Worm (Caenorhabditis elegans) whole organism, late embryonic: Measurements from ENCODE around the gene rnp-4.
"Not testable (repeated sequence)": the region's sequence is repeated elsewhere in the genome, so short reads cannot be mapped to it uniquely, and the experiment has no call there.

Experiments used
- C08G9.2 ChIP-seq: sonication (generic microtip); optimal IDR thresholded peaks from 2 replicates; lab custom pipeline; 2016; ENCODE audit warnings: mild to moderate bottlenecking, missing genetic modification characterization, moderate library complexity, missing compliant biosample characterization
- K02D7.2 ChIP-seq: sonication (generic microtip); optimal IDR thresholded peaks from 2 replicates; lab custom pipeline; 2017; ENCODE audit warnings: mild to moderate bottlenecking, missing genetic modification characterization, missing compliant biosample characterization
- K09A11.1 ChIP-seq: sonication (generic microtip); optimal IDR thresholded peaks from 2 replicates; lab custom pipeline; 2017; ENCODE audit warnings: antibody characterized with exemption, mild to moderate bottlenecking, missing genetic modification characterization, missing compliant biosample characterization; ENCODE audit not compliant: insufficient read depth
- T23F11.4 ChIP-seq: fragments of 200-800 bp; sonication (Bioruptor generic); optimal IDR thresholded peaks from 2 replicates; lab custom pipeline; 2018; ENCODE audit warnings: mild to moderate bottlenecking, missing genetic modification characterization, missing compliant biosample characterization
- Y22D7AL.16 ChIP-seq: sonication (generic microtip); optimal IDR thresholded peaks from 2 replicates; lab custom pipeline; 2016; ENCODE audit warnings: missing genetic modification characterization, missing compliant biosample characterization
- ceh-14 ChIP-seq: sonication (generic microtip); optimal IDR thresholded peaks from 2 replicates; lab custom pipeline; 2016; ENCODE audit warnings: missing genotype, missing genetic modification characterization, missing compliant biosample characterization
- ceh-18 ChIP-seq: sonication (generic microtip); optimal IDR thresholded peaks from 2 replicates; lab custom pipeline; 2016; ENCODE audit warnings: missing genetic modification characterization, missing compliant biosample characterization
- ceh-19 ChIP-seq: fragments of 200-800 bp; sonication (Bioruptor generic); optimal IDR thresholded peaks from 2 replicates; lab custom pipeline; 2018; ENCODE audit warnings: mild to moderate bottlenecking, missing genetic modification characterization, missing compliant biosample characterization
- ceh-2 ChIP-seq: sonication (generic microtip); optimal IDR thresholded peaks from 2 replicates; lab custom pipeline; 2016; ENCODE audit warnings: missing genotype, missing genetic modification characterization, missing compliant biosample characterization
- ceh-34 ChIP-seq: sonication (generic microtip); optimal IDR thresholded peaks from 2 replicates; lab custom pipeline; 2016; ENCODE audit warnings: mild to moderate bottlenecking, missing genetic modification characterization, missing compliant biosample characterization
- ceh-45 ChIP-seq: fragments of 200-800 bp; sonication (Bioruptor generic); IDR thresholded peaks from 2 replicates; pipeline ENCODE4 v1.3.6; 2022; ENCODE audit warnings: missing genetic modification reagents, missing genetic modification characterization, missing compliant biosample characterization
- ceh-48 ChIP-seq: sonication (generic microtip); optimal IDR thresholded peaks from 2 replicates; lab custom pipeline; 2016; ENCODE audit warnings: missing genetic modification characterization, inconsistent platforms, missing compliant biosample characterization
- ceh-6 ChIP-seq: fragments of 200-800 bp; sonication (Bioruptor generic); optimal IDR thresholded peaks from 2 replicates; lab custom pipeline; 2018; ENCODE audit warnings: mild to moderate bottlenecking, missing genetic modification characterization, missing compliant biosample characterization
- che-1 ChIP-seq: sonication (generic microtip); optimal IDR thresholded peaks from 2 replicates; lab custom pipeline; 2016; ENCODE audit warnings: mild to moderate bottlenecking, missing genetic modification characterization, missing compliant biosample characterization
- dmd-4 ChIP-seq: sonication (generic microtip); optimal IDR thresholded peaks from 2 replicates; lab custom pipeline; 2016; ENCODE audit warnings: borderline replicate concordance, missing genetic modification characterization, missing compliant biosample characterization
- elt-2 ChIP-seq: sonication (generic microtip); optimal IDR thresholded peaks from 2 replicates; lab custom pipeline; 2016; ENCODE audit warnings: missing genetic modification reagents, missing genetic modification characterization, missing compliant biosample characterization
- elt-4 ChIP-seq: sonication (generic microtip); optimal IDR thresholded peaks from 2 replicates; lab custom pipeline; 2016; ENCODE audit warnings: missing genetic modification characterization, missing compliant biosample characterization
- ets-4 ChIP-seq: sonication (generic microtip); optimal IDR thresholded peaks from 2 replicates; lab custom pipeline; 2016; ENCODE audit warnings: missing genetic modification characterization, missing compliant biosample characterization
- eyg-1 ChIP-seq: sonication (generic microtip); optimal IDR thresholded peaks from 2 replicates; lab custom pipeline; 2016; ENCODE audit warnings: missing genotype, missing genetic modification characterization, missing compliant biosample characterization
- fkh-10 ChIP-seq: fragments of 150-350 bp; optimal IDR thresholded peaks from 2 replicates; lab custom pipeline; 2014; ENCODE audit warnings: missing biosample characterization, missing genetic modification reagents, missing genetic modification characterization
- gmeb-2 ChIP-seq: sonication (generic microtip); optimal IDR thresholded peaks from 2 replicates; lab custom pipeline; 2016; ENCODE audit warnings: missing genetic modification characterization, inconsistent platforms, missing compliant biosample characterization
- hlh-15 ChIP-seq: sonication (generic microtip); optimal IDR thresholded peaks from 2 replicates; lab custom pipeline; 2016; ENCODE audit warnings: missing genetic modification characterization, missing compliant biosample characterization
- hlh-6 ChIP-seq: sonication (generic microtip); optimal IDR thresholded peaks from 2 replicates; lab custom pipeline; 2016; ENCODE audit warnings: missing genotype, missing genetic modification characterization, missing compliant biosample characterization
- hlh-8 ChIP-seq: sonication (generic microtip); optimal IDR thresholded peaks from 2 replicates; lab custom pipeline; 2016; ENCODE audit warnings: missing genotype, missing genetic modification characterization, missing compliant biosample characterization
- lin-11 ChIP-seq: fragments of 200-800 bp; sonication (Bioruptor generic); optimal IDR thresholded peaks from 2 replicates; lab custom pipeline; 2018; ENCODE audit warnings: mild to moderate bottlenecking, missing genetic modification characterization, missing compliant biosample characterization
- nfya-1 ChIP-seq: sonication (generic microtip); optimal IDR thresholded peaks from 2 replicates; lab custom pipeline; 2017; ENCODE audit warnings: missing genetic modification characterization, mild to moderate bottlenecking, missing compliant biosample characterization, antibody characterized with exemption, moderate library complexity
- nhr-11 ChIP-seq: fragments of 150-350 bp; optimal IDR thresholded peaks from 2 replicates; lab custom pipeline; 2014; ENCODE audit warnings: missing biosample characterization, missing genetic modification characterization
- pag-3 ChIP-seq: sonication (generic microtip); optimal IDR thresholded peaks from 2 replicates; lab custom pipeline; 2016; ENCODE audit warnings: missing compliant biosample characterization, missing genetic modification characterization, borderline replicate concordance
- pax-1 ChIP-seq: fragments of 150-350 bp; optimal IDR thresholded peaks from 2 replicates; lab custom pipeline; 2014; ENCODE audit warnings: missing biosample characterization, missing genetic modification characterization
- pha-4 ChIP-seq: fragments of 150-350 bp; optimal IDR thresholded peaks from 2 replicates; lab custom pipeline; 2018; ENCODE audit warnings: missing biosample characterization, missing genetic modification reagents, missing genetic modification characterization
- ref-2 ChIP-seq: sonication (generic microtip); optimal IDR thresholded peaks from 2 replicates; lab custom pipeline; 2016; ENCODE audit warnings: missing genetic modification characterization, missing compliant biosample characterization
- rnt-1 ChIP-seq: sonication (generic microtip); optimal IDR thresholded peaks from 2 replicates; lab custom pipeline; 2016; ENCODE audit warnings: missing genetic modification characterization, missing compliant biosample characterization
- sdc-2 ChIP-seq: sonication (generic microtip); optimal IDR thresholded peaks from 2 replicates; lab custom pipeline; 2016; ENCODE audit warnings: missing genotype, missing genetic modification characterization, missing compliant biosample characterization
- sox-4 ChIP-seq: sonication (generic microtip); optimal IDR thresholded peaks from 2 replicates; lab custom pipeline; 2017; ENCODE audit warnings: mild to moderate bottlenecking, missing genetic modification characterization, inconsistent platforms, missing compliant biosample characterization
- syd-9 ChIP-seq: sonication (generic microtip); optimal IDR thresholded peaks from 2 replicates; lab custom pipeline; 2016; ENCODE audit warnings: mild to moderate bottlenecking, missing genetic modification characterization, moderate library complexity, missing compliant biosample characterization
- tbx-2 ChIP-seq: sonication (generic microtip); optimal IDR thresholded peaks from 2 replicates; lab custom pipeline; 2016; ENCODE audit warnings: missing genetic modification characterization, missing compliant biosample characterization
- tbx-7 ChIP-seq: sonication (generic microtip); optimal IDR thresholded peaks from 2 replicates; lab custom pipeline; 2016; ENCODE audit warnings: missing genotype, missing genetic modification characterization, missing compliant biosample characterization
- ttx-3 ChIP-seq: sonication (generic microtip); optimal IDR thresholded peaks from 2 replicates; lab custom pipeline; 2016; ENCODE audit warnings: missing genetic modification reagents, missing genetic modification characterization, missing compliant biosample characterization
- unc-3 ChIP-seq, 2 experiments: fragments of 200-800 bp in 1 of 2; sonication (Bioruptor generic) in 1 of 2; sonication (generic microtip) in 1 of 2; conservative IDR thresholded peaks in 1 of 2; optimal IDR thresholded peaks in 1 of 2; 2 replicates each; pipeline versions ENCODE4 v1.3.6 to Lab custom; 2016 to 2022; ENCODE audit warnings: missing compliant biosample characterization in 2 of 2, missing genetic modification characterization in 2 of 2, missing genetic modification reagents in 1 of 2
- unc-42 ChIP-seq: sonication (generic microtip); optimal IDR thresholded peaks from 2 replicates; lab custom pipeline; 2016; ENCODE audit warnings: missing genotype, missing genetic modification characterization, missing compliant biosample characterization
- unc-86 ChIP-seq: sonication (generic microtip); optimal IDR thresholded peaks from 2 replicates; lab custom pipeline; 2016; ENCODE audit warnings: missing genetic modification characterization, missing compliant biosample characterization
- zip-5 ChIP-seq: sonication (generic microtip); optimal IDR thresholded peaks from 2 replicates; lab custom pipeline; 2016; ENCODE audit warnings: missing genetic modification characterization, missing compliant biosample characterization

Gene rnp-4

DNA sequence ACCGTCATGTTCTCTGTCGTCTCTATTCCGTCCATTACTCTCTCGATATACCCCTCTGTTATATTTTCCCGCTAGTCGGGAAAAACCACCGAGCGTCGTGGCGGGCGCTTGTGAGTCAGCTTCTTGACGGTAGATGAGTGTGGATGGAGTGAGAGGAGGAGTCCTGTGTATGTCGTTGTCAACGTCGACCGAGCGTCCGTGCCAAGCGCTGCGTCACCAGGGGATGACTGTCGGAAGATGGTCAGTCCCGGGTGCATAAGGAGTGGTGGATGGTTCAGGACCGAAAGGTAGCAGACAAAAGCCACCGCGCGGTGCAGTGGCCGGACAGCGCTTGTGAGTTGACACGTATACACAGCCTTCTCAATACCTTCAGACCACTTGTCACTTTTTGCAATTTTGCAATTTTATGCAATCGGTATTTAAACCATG lies 36.7 kb upstream of the rnp-4 start (continued):
- peak; percentile 57 for TF ChIP-seq ceh-14 (tag; lab: Kevin White, UChicago)
- TF ChIP-seq eyg-1 (tag; lab: Kevin White, UChicago), result peak; percentile 44

DNA sequence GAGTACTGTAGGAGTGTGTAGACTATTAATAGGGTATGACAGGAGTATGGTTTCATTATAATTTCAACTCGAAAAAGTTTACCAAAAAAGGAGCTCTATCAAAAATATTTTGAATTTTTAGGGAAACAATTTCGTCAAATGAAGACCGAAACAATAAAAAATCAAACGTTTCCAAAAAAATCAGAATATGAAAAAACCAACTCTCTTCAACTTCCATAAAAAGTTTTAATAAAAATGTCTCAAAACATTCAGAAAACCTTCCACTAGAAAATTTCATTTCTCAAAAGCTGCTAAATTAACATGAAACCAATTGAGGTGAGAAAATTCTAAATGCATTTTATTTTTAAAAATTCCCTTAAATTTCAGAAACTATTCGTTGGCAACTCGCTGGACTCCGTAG lies 35.5 kb upstream of the rnp-4 start, which contains the start of gene ckb-3:
Gene ckb-3 (plus strand): TSS at position 301 of the 400 bp plus-strand sequence.
- TF ChIP-seq pag-3 (tag; lab: Kevin White, UChicago) (no peak), hlh-8 (tag; lab: Kevin White, UChicago) (no peak)

DNA sequence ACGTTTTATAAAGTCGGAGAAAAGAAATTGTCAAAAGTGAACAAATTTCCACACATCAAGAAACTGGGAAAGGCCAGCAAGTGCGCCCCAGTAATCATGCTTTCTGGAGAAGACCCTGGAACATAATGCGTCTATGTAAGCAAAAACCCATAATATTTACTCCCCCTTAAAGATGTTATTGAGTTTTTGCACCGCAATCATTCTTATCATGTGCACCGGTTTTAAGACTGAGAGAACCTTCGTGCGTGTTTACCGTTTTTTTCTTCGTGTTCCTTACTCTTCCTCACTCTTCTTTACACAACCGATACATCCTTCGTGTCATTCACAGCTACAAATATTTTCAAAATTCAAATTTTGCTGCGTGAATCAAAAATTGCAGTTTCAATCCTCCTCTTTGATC lies 33.2 kb upstream of the rnp-4 start:
- TF ChIP-seq pha-4 (tag; lab: Kevin White, UChicago) (no peak), unc-42 (tag; lab: Kevin White, UChicago) (no peak), elt-4 (no peak), tbx-2 (tag; lab: Kevin White, UChicago) (no peak), unc-86 (no peak), dmd-4 (tag; lab: Kevin White, UChicago) (no peak), fkh-10 (GFP tag; lab: Kevin White, UChicago) (no peak), ceh-19 (GFP tag; lab: Kevin White, UChicago) (no peak), pax-1 (tag; lab: Kevin White, UChicago) (no peak), K02D7.2 (tag; lab: Kevin White, UChicago) (no peak), lin-11 (no peak), C08G9.2 (no peak), tbx-7 (tag; lab: Kevin White, UChicago) (no peak)

DNA sequence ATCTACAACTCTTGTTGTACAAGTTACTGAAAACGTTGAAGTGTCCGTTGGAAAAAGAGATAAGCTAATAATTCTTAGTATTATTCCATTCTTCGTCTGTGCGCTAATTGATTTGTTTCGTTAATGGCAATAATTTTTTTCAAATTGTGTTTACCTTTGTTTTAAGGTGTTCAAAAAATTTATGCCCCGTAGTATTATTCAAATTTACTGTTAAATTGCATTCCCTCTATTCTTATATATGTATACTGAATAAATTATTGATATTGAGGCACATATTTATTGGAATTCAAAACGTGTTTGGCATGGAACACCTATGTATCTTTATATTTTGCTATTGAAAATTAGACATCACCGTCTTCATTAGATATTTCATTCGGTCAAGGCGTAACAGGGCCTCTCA lies 31.2 kb upstream of the rnp-4 start, which contains the start of gene pals-26:
Gene pals-26 (plus strand): TSS at position 301 of the 400 bp plus-strand sequence.
- TF ChIP-seq sox-4 (tag; lab: Kevin White, UChicago), result no peak
- no peak for TF ChIP-seq sdc-2 (tag; lab: Kevin White, UChicago)
- no peak for TF ChIP-seq ets-4 (tag; lab: Kevin White, UChicago)
- TF ChIP-seq elt-2 (tag; lab: Kevin White, UChicago), result no peak
- TF ChIP-seq K09A11.1, result no peak
- no peak for TF ChIP-seq ceh-6 (GFP tag; lab: Kevin White, UChicago)
- no peak for TF ChIP-seq ceh-18
- TF ChIP-seq tbx-7 (tag; lab: Kevin White, UChicago), result no peak
- TF ChIP-seq pha-4 (tag; lab: Kevin White, UChicago), result no peak
- TF ChIP-seq nhr-11 (tag; lab: Kevin White, UChicago), result no peak
- TF ChIP-seq K02D7.2 (tag; lab: Kevin White, UChicago), result no peak

DNA sequence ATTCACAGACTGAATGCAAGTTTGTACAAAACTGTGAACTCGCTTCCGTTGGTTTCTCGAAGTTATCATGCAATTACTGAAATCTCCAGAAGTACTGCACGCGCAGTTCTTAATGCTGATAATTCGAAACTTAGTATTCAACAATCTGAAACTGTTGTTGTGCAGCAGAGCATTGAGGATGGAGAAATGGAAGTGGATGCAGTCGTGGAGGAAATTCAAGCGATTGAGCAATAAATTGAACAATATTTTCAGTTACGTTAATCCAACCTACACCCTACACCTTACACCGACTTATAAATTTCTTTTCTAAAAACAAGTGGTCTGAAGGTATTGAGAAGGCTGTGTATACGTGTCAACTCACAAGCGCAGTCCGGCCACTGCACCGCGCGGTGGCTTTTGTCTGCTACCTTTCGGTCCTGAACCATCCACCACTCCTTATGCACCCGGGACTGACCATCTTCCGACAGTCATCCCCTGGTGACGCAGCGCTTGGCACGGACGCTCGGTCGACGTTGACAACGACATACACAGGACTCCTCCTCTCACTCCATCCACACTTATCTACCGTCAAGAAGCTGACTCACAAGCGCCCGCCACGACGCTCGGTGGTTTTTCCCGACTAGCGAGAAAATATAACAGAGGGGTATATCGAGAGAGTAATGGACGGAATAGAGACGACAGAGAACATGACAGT lies 27.3 kb upstream of the rnp-4 start:
- TF ChIP-seq dmd-4 (tag; lab: Kevin White, UChicago) (peak; percentile 12), ets-4 (tag; lab: Kevin White, UChicago) (peak; percentile 6), ref-2 (tag; lab: Kevin White, UChicago) (peak; percentile 47), hlh-6 (peak; percentile 4), ceh-2 (tag; lab: Kevin White, UChicago) (peak; percentile 7), syd-9 (tag; lab: Kevin White, UChicago) (peak; percentile 62), che-1 (peak; percentile 54), Y22D7AL.16 (tag; lab: Kevin White, UChicago) (peak; percentile 52), ttx-3 (peak; percentile 31), hlh-8 (tag; lab: Kevin White, UChicago) (peak; percentile 10), K02D7.2 (tag; lab: Kevin White, UChicago) (peak; percentile 55), rnt-1 (tag; lab: Kevin White, UChicago) (peak; percentile 15), T23F11.4 (GFP tag; lab: Kevin White, UChicago) (peak; percentile 67), ceh-34 (peak; percentile 56), gmeb-2 (tag; lab: Kevin White, UChicago) (peak; percentile 60), hlh-15 (tag; lab: Kevin White, UChicago) (peak; percentile 18), K09A11.1 (peak; percentile 28), sox-4 (tag; lab: Kevin White, UChicago) (peak; percentile 54), nfya-1 (tag; lab: Kevin White, UChicago) (peak; percentile 44), zip-5 (tag; lab: Kevin White, UChicago) (peak; percentile 10), ceh-45 (peak; percentile 69; the same call in 1 of the 2 replicates), ceh-14 (tag; lab: Kevin White, UChicago) (peak; percentile 39), unc-3 (GFP tag; conservative IDR thresholded peaks at IDR 0.05; lab: Robert Waterston, UW) (peak; percentile 55; the same call in 1 of the 2 replicates), ceh-48 (tag; lab: Kevin White, UChicago) (peak; percentile 28)
- not testable (repeated sequence) for TF ChIP-seq unc-3 (tag; optimal IDR thresholded peaks at IDR 0.05; lab: Kevin White, UChicago)
